Worm (Caenorhabditis elegans): Measurements from ENCODE around the gene memb-2.

DNA sequence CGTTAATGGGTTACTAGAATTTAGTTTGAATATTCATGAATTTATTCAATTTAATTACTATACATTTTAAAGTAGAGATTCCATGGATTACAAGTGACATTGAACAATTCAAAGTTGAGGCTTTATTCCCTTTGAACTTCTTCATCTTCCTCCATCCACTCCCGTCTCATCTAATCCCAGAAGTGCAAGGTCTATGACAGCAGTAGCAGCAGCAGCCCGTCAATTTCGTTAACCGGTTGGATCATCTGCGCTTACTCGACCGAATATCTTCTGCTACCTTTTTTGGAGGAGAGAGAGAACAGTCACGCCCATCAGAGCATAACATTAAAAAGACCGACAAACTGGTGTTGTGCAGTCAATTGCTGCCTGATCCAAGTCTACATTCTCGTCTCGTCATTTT lies 2.6 kb downstream of the memb-2 start, which contains the start of gene M03E7.2:
- TF ChIP-seq ztf-29 (GFP tag; IDR thresholded peaks at IDR 0.05) (no peak), ref-1 (GFP tag; conservative IDR thresholded peaks at IDR 0.05) (no peak), T22C8.4 (GFP tag; IDR thresholded peaks at IDR 0.05) (no peak), flt-1 (GFP tag; IDR thresholded peaks at IDR 0.05) (no peak), ztf-23 (GFP tag; IDR thresholded peaks at IDR 0.05) (no peak), klf-2 (GFP tag; conservative IDR thresholded peaks at IDR 0.05) (no peak), tab-1 (GFP tag; IDR thresholded peaks at IDR 0.05) (no peak), cog-1 (tag; optimal IDR thresholded peaks at IDR 0.05) (no peak), med-1 (GFP tag; optimal IDR thresholded peaks at IDR 0.05; ENCODE audit: insufficient read depth) (no peak)

Measured in whole organism, midembryonic.